Fruit fly (Drosophila melanogaster): ENCODE results near the gene Syx7.

Gene Syx7

dm6 chr3L:21417884-21418536, 27.6 kb upstream of the Syx7 start (continued):
- peak; percentile 65 for TF ChIP-seq dsx (GFP tag; optimal IDR thresholded peaks at IDR 0.05; ENCODE audit: poor library complexity, severe bottlenecking)
- peak; percentile 33 for TF ChIP-seq dac (GFP tag; optimal IDR thresholded peaks at IDR 0.05)
- no peak for TF ChIP-seq Hr38 (GFP tag; optimal IDR thresholded peaks at IDR 0.05)
- peak; percentile 70 for TF ChIP-seq topi (GFP tag; optimal IDR thresholded peaks at IDR 0.05)
- peak; percentile 48; the same call in 1 of the 2 replicates for TF ChIP-seq Gug (GFP tag; IDR thresholded peaks at IDR 0.05)
- peak; percentile 77 for TF ChIP-seq CG8632 (GFP tag; optimal IDR thresholded peaks at IDR 0.05)
- TF ChIP-seq Hr39 (GFP tag; optimal IDR thresholded peaks at IDR 0.05), result peak; percentile 24
- TF ChIP-seq esn (GFP tag; optimal IDR thresholded peaks at IDR 0.05), result no peak
- TF ChIP-seq ss (GFP tag; optimal IDR thresholded peaks at IDR 0.05), result peak; percentile 64 to 79
- peak; percentile 68 for TF ChIP-seq fd59A (GFP tag; optimal IDR thresholded peaks at IDR 0.05)
- peak; percentile 74 for TF ChIP-seq Ets96B (tag; optimal IDR thresholded peaks at IDR 0.05)
- TF ChIP-seq CG3032 (tag; optimal IDR thresholded peaks at IDR 0.05), result no peak
- TF ChIP-seq Eip93F (GFP tag; optimal IDR thresholded peaks at IDR 0.05), result no peak
- peak; percentile 81 for TF ChIP-seq svp (GFP tag)
- no peak for TF ChIP-seq fd85E (GFP tag; optimal IDR thresholded peaks at IDR 0.05)
- TF ChIP-seq CG10669 (GFP tag; optimal IDR thresholded peaks at IDR 0.05), result peak; percentile 72
- no peak for TF ChIP-seq Blimp-1 (GFP tag; optimal IDR thresholded peaks at IDR 0.05)
- peak; percentile 76 for TF ChIP-seq CG8119 (GFP tag; IDR thresholded peaks at IDR 0.05)
- peak; percentile 56 for TF ChIP-seq CG9139 (GFP tag; optimal IDR thresholded peaks at IDR 0.05)
- TF ChIP-seq Met (GFP tag; optimal IDR thresholded peaks at IDR 0.05), result no peak
- peak; percentile 76 for TF ChIP-seq CG6276 (GFP tag; optimal IDR thresholded peaks at IDR 0.05)
- peak; percentile 58 for TF ChIP-seq CG7368 (GFP tag; optimal IDR thresholded peaks at IDR 0.05)
- peak in 1 of 2 experiments; percentile 71 for TF ChIP-seq salr (GFP tag; optimal IDR thresholded peaks at IDR 0.05)
- no peak for TF ChIP-seq vri (GFP tag; optimal IDR thresholded peaks at IDR 0.05)
- TF ChIP-seq pdm3 (GFP tag; optimal IDR thresholded peaks at IDR 0.05), result peak; percentile 73
- TF ChIP-seq Eip75B (GFP tag; optimal IDR thresholded peaks at IDR 0.05), result peak; percentile 68
- peak; percentile 45 for TF ChIP-seq CG11902 (GFP tag; optimal IDR thresholded peaks at IDR 0.05)
- peak; percentile 13 for TF ChIP-seq fkh (GFP tag; optimal IDR thresholded peaks at IDR 0.05)
- peak; percentile 30 for TF ChIP-seq CG1621 (tag; optimal IDR thresholded peaks at IDR 0.05)
- TF ChIP-seq CG8319 (GFP tag; optimal IDR thresholded peaks at IDR 0.05), result peak; percentile 34

dm6 chr3L:21427490-21427889, 18.1 kb upstream of the Syx7 start, which contains the start of gene CG33288:
TSS of gene CG33288 (plus strand) at chr3L:21427790.
- TF ChIP-seq Ets21C (GFP tag; optimal IDR thresholded peaks at IDR 0.05) (no peak), CG8119 (GFP tag; IDR thresholded peaks at IDR 0.05) (no peak), CG11902 (GFP tag; optimal IDR thresholded peaks at IDR 0.05) (no peak), pdm3 (GFP tag; optimal IDR thresholded peaks at IDR 0.05) (no peak), Hr4 (GFP tag; optimal IDR thresholded peaks at IDR 0.05) (no peak), eg (GFP tag; IDR thresholded peaks at IDR 0.05) (no peak), ss (GFP tag; optimal IDR thresholded peaks at IDR 0.05) (no peak), topi (GFP tag; optimal IDR thresholded peaks at IDR 0.05) (no peak), Eip78C (GFP tag) (no peak), Met (GFP tag; optimal IDR thresholded peaks at IDR 0.05) (no peak), dac (GFP tag; optimal IDR thresholded peaks at IDR 0.05) (no peak), net (GFP tag; optimal IDR thresholded peaks at IDR 0.05) (no peak)

dm6 chr3L:21433098-21433497, 12.5 kb upstream of the Syx7 start, which contains the start of the genes barc and Aef1:
TSS of gene barc (minus strand) at chr3L:21433134.
TSS of gene Aef1 (plus strand) at chr3L:21433422.
- peak; percentile 90 for TF ChIP-seq OdsH (GFP tag; optimal IDR thresholded peaks at IDR 0.05)
- TF ChIP-seq CG6808 (GFP tag; optimal IDR thresholded peaks at IDR 0.05), result peak; percentile 55
- peak; percentile 93 for TF ChIP-seq CG31627 (GFP tag; optimal IDR thresholded peaks at IDR 0.05)
- peak; percentile 39 for TF ChIP-seq Blimp-1 (GFP tag; optimal IDR thresholded peaks at IDR 0.05)
- peak; percentile 12 for TF ChIP-seq fd85E (GFP tag; optimal IDR thresholded peaks at IDR 0.05)
- peak; percentile 56 for TF ChIP-seq CG7368 (GFP tag; optimal IDR thresholded peaks at IDR 0.05)
- no peak for TF ChIP-seq CG6854 (GFP tag; optimal IDR thresholded peaks at IDR 0.05)
- TF ChIP-seq fd59A (GFP tag; optimal IDR thresholded peaks at IDR 0.05), result peak; percentile 66
- peak; percentile 90 for TF ChIP-seq cyc (GFP tag; optimal IDR thresholded peaks at IDR 0.05)
- TF ChIP-seq Sox14 (GFP tag; optimal IDR thresholded peaks at IDR 0.05), result peak; percentile 89
- TF ChIP-seq Hr39 (GFP tag; optimal IDR thresholded peaks at IDR 0.05), result peak; percentile 94
- TF ChIP-seq CG9139 (GFP tag; optimal IDR thresholded peaks at IDR 0.05), result no peak
- TF ChIP-seq dac (GFP tag; optimal IDR thresholded peaks at IDR 0.05), result peak; percentile 81
- TF ChIP-seq CG4318 (GFP tag; optimal IDR thresholded peaks at IDR 0.05), result peak; percentile 74
- TF ChIP-seq Ets21C (GFP tag; optimal IDR thresholded peaks at IDR 0.05), result peak; percentile 87
- peak; percentile 67 for TF ChIP-seq CG34406 (GFP tag; optimal IDR thresholded peaks at IDR 0.05)
- peak; percentile 85 for TF ChIP-seq topi (GFP tag; optimal IDR thresholded peaks at IDR 0.05)
- TF ChIP-seq net (GFP tag; optimal IDR thresholded peaks at IDR 0.05), result peak; percentile 29
- peak; percentile 88 for TF ChIP-seq CG11902 (GFP tag; optimal IDR thresholded peaks at IDR 0.05)
- TF ChIP-seq CG3032 (tag; optimal IDR thresholded peaks at IDR 0.05), result peak; percentile 84
- TF ChIP-seq lz (GFP tag; optimal IDR thresholded peaks at IDR 0.05), result peak; percentile 90
- TF ChIP-seq salr (GFP tag; optimal IDR thresholded peaks at IDR 0.05), result peak in 1 of 2 experiments; percentile 60
- TF ChIP-seq CG10631 (GFP tag; optimal IDR thresholded peaks at IDR 0.05), result peak; percentile 87
- TF ChIP-seq Hr4 (GFP tag; optimal IDR thresholded peaks at IDR 0.05), result peak; percentile 87

Measured in whole organism, prepupa.